Worm (Caenorhabditis elegans) whole organism, L1 larva: ENCODE results near the gene slc-36.5.
A peak's percentile ranks its signal among the peaks of the same experiment; 100 is the strongest.

ENCODE experiments used
- C04F5.9 ChIP-seq: sonication (generic microtip); optimal IDR thresholded peaks from 2 replicates; lab custom pipeline; 2016; ENCODE audit warnings: missing genetic modification characterization, missing compliant biosample characterization
- ama-1 ChIP-seq: fragments of 150-350 bp; optimal IDR thresholded peaks from 2 replicates; lab custom pipeline; 2014
- blmp-1 ChIP-seq: fragments of 150-350 bp; optimal IDR thresholded peaks from 2 replicates; lab custom pipeline; 2014; ENCODE audit warnings: missing biosample characterization, missing genetic modification characterization
- ceh-63 ChIP-seq: fragments of 200-800 bp; sonication (Bioruptor generic); optimal IDR thresholded peaks from 2 replicates; lab custom pipeline; 2018; ENCODE audit warnings: mild to moderate bottlenecking, missing genetic modification characterization, missing compliant biosample characterization
- ceh-8 ChIP-seq: fragments of 200-800 bp; sonication (Bioruptor generic); optimal IDR thresholded peaks from 2 replicates; lab custom pipeline; 2018; ENCODE audit warnings: mild to moderate bottlenecking, missing genetic modification characterization, moderate library complexity, missing compliant biosample characterization
- ceh-82 ChIP-seq, 3 experiments: fragments of 150-350 bp in 1 of 3; sonication (generic microtip) in 2 of 3; optimal IDR thresholded peaks; 2 replicates each; lab custom pipeline; 2014 to 2017; ENCODE audit warnings: missing biosample characterization in 3 of 3, missing genetic modification characterization in 3 of 3
- ceh-88 ChIP-seq: fragments of 200-800 bp; sonication (Bioruptor generic); IDR thresholded peaks from 2 replicates; pipeline ENCODE4 v1.3.6; 2022; ENCODE audit warnings: missing genetic modification characterization, missing compliant biosample characterization
- ces-1 ChIP-seq: fragments of 150-350 bp; optimal IDR thresholded peaks from 2 replicates; lab custom pipeline; 2014; ENCODE audit warnings: missing biosample characterization, missing genetic modification reagents, missing genetic modification characterization
- dpl-1 ChIP-seq, 3 experiments: fragments of 150-350 bp in 2 of 3; sonication (generic microtip) in 1 of 3; optimal IDR thresholded peaks; 2 replicates each; lab custom pipeline; 2014 to 2017; ENCODE audit warnings: missing biosample characterization in 3 of 3, missing genetic modification characterization in 3 of 3, missing genetic modification reagents in 3 of 3
- dsc-1 ChIP-seq: sonication (generic microtip); optimal IDR thresholded peaks from 2 replicates; lab custom pipeline; 2016; ENCODE audit warnings: mild to moderate bottlenecking, missing genetic modification characterization, missing compliant biosample characterization
- efl-1 ChIP-seq, 4 experiments: fragments of 150-350 bp; optimal IDR thresholded peaks in 3 of 4; peaks in 1 of 4; 1 replicate in 1 of 4; 2 replicates in 3 of 4; lab custom pipeline; 2014; ENCODE audit warnings: missing biosample characterization in 2 of 4, missing genetic modification characterization in 2 of 4, missing genetic modification reagents in 2 of 4
- efl-3 ChIP-seq: fragments of 200-800 bp; sonication (Bioruptor generic); optimal IDR thresholded peaks from 2 replicates; lab custom pipeline; 2018; ENCODE audit warnings: mild to moderate bottlenecking, missing genetic modification characterization, missing compliant biosample characterization
- egl-27 ChIP-seq, 2 experiments: fragments of 150-350 bp in 1 of 2; sonication (generic microtip); optimal IDR thresholded peaks; 3 replicates each; lab custom pipeline; 2017 to 2018; ENCODE audit warnings: missing biosample characterization in 2 of 2, missing genetic modification characterization in 2 of 2, missing genetic modification reagents in 2 of 2
- elt-2 ChIP-seq: sonication (generic microtip); optimal IDR thresholded peaks from 2 replicates; lab custom pipeline; 2016; ENCODE audit warnings: missing genetic modification characterization, mild to moderate bottlenecking, inconsistent platforms, missing compliant biosample characterization, missing genetic modification reagents
- elt-3 ChIP-seq, 6 experiments: fragments of 150-350 bp in 1 of 6; sonication (generic microtip); optimal IDR thresholded peaks; 2 replicates each; lab custom pipeline; 2017 to 2018; ENCODE audit warnings: missing biosample characterization in 6 of 6, missing genetic modification characterization in 6 of 6, inconsistent platforms in 1 of 6
- fkh-4 ChIP-seq: sonication (generic microtip); optimal IDR thresholded peaks from 2 replicates; lab custom pipeline; 2016; ENCODE audit warnings: missing compliant biosample characterization, missing genetic modification characterization, borderline replicate concordance
- hlh-17 ChIP-seq: fragments of 200-800 bp; sonication (Bioruptor generic); optimal IDR thresholded peaks from 2 replicates; lab custom pipeline; 2018; ENCODE audit warnings: missing genetic modification characterization, mild to moderate bottlenecking, missing compliant biosample characterization, moderate library complexity, borderline replicate concordance
- irx-1 ChIP-seq: sonication (generic microtip); optimal IDR thresholded peaks from 2 replicates; lab custom pipeline; 2016; ENCODE audit warnings: missing genetic modification characterization, missing compliant biosample characterization
- lin-13 ChIP-seq: fragments of 150-350 bp; optimal IDR thresholded peaks from 2 replicates; lab custom pipeline; 2014; ENCODE audit warnings: missing biosample characterization, missing genetic modification reagents, missing genetic modification characterization
- lin-14 ChIP-seq: fragments of 200-800 bp; sonication (Bioruptor generic); optimal IDR thresholded peaks from 2 replicates; lab custom pipeline; 2018; ENCODE audit warnings: mild to moderate bottlenecking, missing genetic modification characterization, moderate library complexity, missing compliant biosample characterization
- lin-35 ChIP-seq, 2 experiments: fragments of 150-350 bp; optimal IDR thresholded peaks; 2 replicates each; lab custom pipeline; 2014; ENCODE audit warnings: missing biosample characterization in 2 of 2, missing genetic modification characterization in 2 of 2, missing genetic modification reagents in 2 of 2
- lir-3 ChIP-seq: sonication (generic microtip); optimal IDR thresholded peaks from 2 replicates; lab custom pipeline; 2016; ENCODE audit warnings: mild to moderate bottlenecking, missing genetic modification characterization, moderate library complexity, missing compliant biosample characterization; ENCODE audit not compliant: poor library complexity
- lsy-2 ChIP-seq, 2 experiments: fragments of 150-350 bp; optimal IDR thresholded peaks; 2 replicates each; lab custom pipeline; 2014; ENCODE audit warnings: missing biosample characterization in 2 of 2, missing genetic modification characterization in 2 of 2
- mep-1 ChIP-seq: fragments of 150-350 bp; optimal IDR thresholded peaks from 2 replicates; lab custom pipeline; 2014; ENCODE audit warnings: missing biosample characterization, missing genetic modification characterization
- nhr-11 ChIP-seq: fragments of 150-350 bp; optimal IDR thresholded peaks from 2 replicates; lab custom pipeline; 2014; ENCODE audit warnings: missing biosample characterization, missing genetic modification characterization
- nhr-12 ChIP-seq: sonication (generic microtip); optimal IDR thresholded peaks from 2 replicates; lab custom pipeline; 2017; ENCODE audit warnings: missing biosample characterization, missing genetic modification characterization
- nhr-20 ChIP-seq: sonication (generic microtip); optimal IDR thresholded peaks from 2 replicates; lab custom pipeline; 2016; ENCODE audit warnings: mild to moderate bottlenecking, missing genetic modification characterization, missing compliant biosample characterization
- nhr-47 ChIP-seq: sonication (generic microtip); optimal IDR thresholded peaks from 2 replicates; lab custom pipeline; 2016; ENCODE audit warnings: mild to moderate bottlenecking, missing genetic modification characterization, moderate library complexity, missing compliant biosample characterization
- nhr-71 ChIP-seq: sonication (generic microtip); optimal IDR thresholded peaks from 2 replicates; lab custom pipeline; 2016; ENCODE audit warnings: mild to moderate bottlenecking, missing genetic modification characterization, moderate library complexity, missing compliant biosample characterization
- nhr-76 ChIP-seq: sonication (generic microtip); optimal IDR thresholded peaks from 2 replicates; lab custom pipeline; 2017; ENCODE audit warnings: missing biosample characterization, missing genetic modification characterization
- nhr-77 ChIP-seq: fragments of 150-350 bp; optimal IDR thresholded peaks from 2 replicates; lab custom pipeline; 2014; ENCODE audit warnings: missing biosample characterization, missing genetic modification characterization
- nhr-85 ChIP-seq: sonication (generic microtip); peaks from one replicate; lab custom pipeline; 2016; ENCODE audit warnings: missing genetic modification characterization, inconsistent platforms, missing compliant biosample characterization
- rnt-1 ChIP-seq: sonication (generic microtip); optimal IDR thresholded peaks from 2 replicates; lab custom pipeline; 2016; ENCODE audit warnings: mild to moderate bottlenecking, missing genetic modification characterization, moderate library complexity, missing compliant biosample characterization
- skn-1 ChIP-seq: fragments of 150-350 bp; optimal IDR thresholded peaks from 2 replicates; lab custom pipeline; 2014; ENCODE audit warnings: missing biosample characterization, missing genetic modification characterization
- snpc-4 ChIP-seq: fragments of 150-350 bp; optimal IDR thresholded peaks from 2 replicates; lab custom pipeline; 2014; ENCODE audit warnings: missing biosample characterization, missing genetic modification characterization
- snu-23 ChIP-seq: sonication (generic microtip); optimal IDR thresholded peaks from 2 replicates; lab custom pipeline; 2016; ENCODE audit warnings: missing genetic modification characterization, missing compliant biosample characterization
- sox-4 ChIP-seq: sonication (generic microtip); optimal IDR thresholded peaks from 2 replicates; lab custom pipeline; 2016; ENCODE audit warnings: missing genetic modification characterization, missing compliant biosample characterization
- sptf-1 ChIP-seq: fragments of 150-350 bp; optimal IDR thresholded peaks from 2 replicates; lab custom pipeline; 2014; ENCODE audit warnings: missing biosample characterization, missing genetic modification characterization
- unc-30 ChIP-seq: sonication (generic microtip); optimal IDR thresholded peaks from 2 replicates; lab custom pipeline; 2017; ENCODE audit warnings: missing biosample characterization, missing genetic modification characterization
- unc-86 ChIP-seq: sonication (generic microtip); optimal IDR thresholded peaks from 2 replicates; lab custom pipeline; 2016; ENCODE audit warnings: missing genetic modification characterization, missing compliant biosample characterization
- unc-98 ChIP-seq: fragments of 200-800 bp; sonication (Bioruptor generic); IDR thresholded peaks from 2 replicates; pipeline ENCODE4 v1.3.6; 2022; ENCODE audit warnings: missing genetic modification characterization, missing compliant biosample characterization
- zip-4 ChIP-seq: fragments of 200-800 bp; sonication (Bioruptor generic); optimal IDR thresholded peaks from 2 replicates; lab custom pipeline; 2018; ENCODE audit warnings: mild to moderate bottlenecking, missing genetic modification characterization, moderate library complexity, missing compliant biosample characterization
- ztf-4 ChIP-seq: fragments of 150-350 bp; optimal IDR thresholded peaks from 2 replicates; lab custom pipeline; 2014; ENCODE audit warnings: missing biosample characterization, missing genetic modification characterization

slc-36.5 gene

DNA sequence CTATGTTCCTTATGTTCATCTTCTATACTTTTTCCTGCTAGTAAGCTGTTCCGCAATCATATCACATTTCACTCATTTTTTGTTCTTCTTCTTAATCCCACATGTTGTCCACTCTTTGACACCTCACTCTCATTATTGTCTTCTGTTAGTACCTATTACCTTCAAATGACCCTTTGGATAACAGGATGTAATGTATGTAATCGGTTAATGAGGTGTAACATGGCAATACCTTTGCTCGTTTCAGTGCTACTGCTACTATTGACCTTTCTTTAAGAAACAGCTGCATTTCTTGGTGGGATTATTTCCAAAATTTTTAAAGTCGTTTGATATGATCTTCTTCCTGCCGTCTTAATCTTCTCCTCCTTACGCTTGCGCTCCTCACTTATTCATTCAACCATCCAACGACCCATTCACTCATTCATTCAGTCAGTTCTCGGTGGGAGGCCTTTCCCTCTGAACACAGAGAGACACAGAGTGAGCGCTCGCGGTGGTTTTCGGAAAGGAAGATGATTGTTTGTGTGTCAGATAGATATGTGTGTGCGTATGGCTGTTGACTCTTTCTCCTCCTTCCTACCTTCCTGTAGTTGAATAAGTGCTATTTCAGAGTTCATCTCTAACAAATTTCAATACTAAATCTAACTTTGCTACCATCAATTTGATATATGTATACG, 45.2 kb downstream of the slc-36.5 start (continued):
- TF ChIP-seq rnt-1 (peak; percentile 6), irx-1 (no peak), sox-4 (tag; lab: Kevin White, UChicago) (no peak), lsy-2 (tag; optimal IDR thresholded peaks at IDR 0.05; lab: Kevin White, UChicago) (no peak), unc-30 (no peak), nhr-12 (tag; lab: Kevin White, UChicago) (no peak), unc-98 (no peak), dsc-1 (tag; lab: Kevin White, UChicago) (peak; percentile 21), skn-1 (tag; lab: Kevin White, UChicago) (no peak), dpl-1 (GFP tag; optimal IDR thresholded peaks at IDR 0.05; lab: Kevin White, UChicago) (no peak), ztf-4 (tag; lab: Kevin White, UChicago) (no peak), nhr-85 (no peak), C04F5.9 (tag; lab: Kevin White, UChicago) (no peak), zip-4 (GFP tag; lab: Kevin White, UChicago) (no peak), elt-3 (tag; optimal IDR thresholded peaks at IDR 0.05; lab: Kevin White, UChicago) (no peak), ceh-82 (tag; optimal IDR thresholded peaks at IDR 0.05; lab: Kevin White, UChicago) (peak in 1 of 3 experiments; percentile 6), ceh-63 (GFP tag; lab: Kevin White, UChicago) (no peak), unc-86 (no peak), snpc-4 (tag; lab: Kevin White, UChicago) (no peak), nhr-47 (no peak), nhr-11 (tag; lab: Kevin White, UChicago) (no peak)

DNA sequence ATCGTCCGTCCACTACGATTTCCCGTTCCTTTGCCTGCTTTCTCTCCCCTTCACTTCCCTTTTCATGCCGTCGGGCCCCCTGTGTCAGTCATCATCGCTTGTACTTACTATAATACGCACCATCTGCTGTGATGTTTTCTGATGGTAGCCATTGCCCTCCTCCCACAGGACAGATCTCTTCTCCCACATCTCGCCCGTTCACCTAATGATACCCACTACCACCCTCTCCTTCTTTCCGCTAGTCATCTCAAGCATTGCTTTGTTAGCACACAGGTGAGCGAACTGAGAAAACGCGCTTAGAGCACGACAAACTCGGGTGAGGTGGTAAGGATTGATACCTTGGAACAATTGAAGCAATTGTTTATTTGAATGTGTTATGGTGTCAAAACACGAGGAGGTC, 45.9 kb downstream of the slc-36.5 start:
- TF ChIP-seq zip-4 (GFP tag; lab: Kevin White, UChicago) (no peak), unc-86 (no peak), dsc-1 (tag; lab: Kevin White, UChicago) (no peak), blmp-1 (tag; lab: Kevin White, UChicago) (peak; percentile 72), nhr-85 (peak; percentile 74), efl-1 (optimal IDR thresholded peaks at IDR 0.05; lab: Kevin White, UChicago) (no peak), efl-1 (GFP tag; optimal IDR thresholded peaks at IDR 0.05 in 1 of 2; lab: Kevin White, UChicago) (peak in 1 of 2 experiments; percentile 16), ceh-8 (GFP tag; lab: Kevin White, UChicago) (no peak)

DNA sequence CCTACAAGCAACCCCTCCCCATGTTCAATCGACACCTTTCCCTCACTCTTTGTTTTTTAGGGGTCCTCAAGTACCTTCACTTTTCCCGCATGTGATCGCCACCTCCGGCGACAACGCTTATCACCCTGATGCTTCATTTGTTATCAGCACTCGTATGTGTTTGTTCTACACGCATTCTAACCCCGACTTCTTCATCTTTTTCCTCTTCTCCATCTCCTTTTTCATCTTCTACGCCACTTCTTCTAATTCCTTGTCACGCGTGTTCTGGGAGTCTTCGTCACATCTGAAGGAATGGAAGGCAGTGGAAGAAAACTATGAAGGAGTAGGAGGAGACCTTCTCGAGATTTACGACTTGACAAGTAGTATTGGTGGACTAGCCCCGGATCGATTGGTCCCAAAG, 46.8 kb downstream of the slc-36.5 start:
- TF ChIP-seq efl-3 (GFP tag; lab: Kevin White, UChicago) (no peak), blmp-1 (tag; lab: Kevin White, UChicago) (peak; percentile 82), lin-14 (GFP tag; lab: Kevin White, UChicago) (peak; percentile 43), elt-3 (tag; optimal IDR thresholded peaks at IDR 0.05; lab: Kevin White, UChicago) (peak in 3 of 6 experiments; percentile 4 to 62 (median 26)), efl-1 (optimal IDR thresholded peaks at IDR 0.05; lab: Kevin White, UChicago) (no peak), efl-1 (GFP tag; optimal IDR thresholded peaks at IDR 0.05 in 1 of 2; lab: Kevin White, UChicago) (peak in 1 of 2 experiments; percentile 90), nhr-20 (peak; percentile 38), elt-2 (peak; percentile 23), ztf-4 (tag; lab: Kevin White, UChicago) (no peak), nhr-71 (tag; lab: Kevin White, UChicago) (peak; percentile 32), nhr-85 (peak; percentile 62), snu-23 (GFP tag; lab: Kevin White, UChicago) (peak; percentile 2), nhr-76 (tag; lab: Kevin White, UChicago) (no peak), lin-35 (GFP tag; optimal IDR thresholded peaks at IDR 0.05; lab: Kevin White, UChicago) (peak in 1 of 2 experiments; percentile 50), lsy-2 (tag; optimal IDR thresholded peaks at IDR 0.05; lab: Kevin White, UChicago) (no peak), mep-1 (tag; lab: Kevin White, UChicago) (peak; percentile 11), irx-1 (no peak), ceh-63 (GFP tag; lab: Kevin White, UChicago) (no peak)
- TF ChIP-seq, all 84 proteins: peak for 11

DNA sequence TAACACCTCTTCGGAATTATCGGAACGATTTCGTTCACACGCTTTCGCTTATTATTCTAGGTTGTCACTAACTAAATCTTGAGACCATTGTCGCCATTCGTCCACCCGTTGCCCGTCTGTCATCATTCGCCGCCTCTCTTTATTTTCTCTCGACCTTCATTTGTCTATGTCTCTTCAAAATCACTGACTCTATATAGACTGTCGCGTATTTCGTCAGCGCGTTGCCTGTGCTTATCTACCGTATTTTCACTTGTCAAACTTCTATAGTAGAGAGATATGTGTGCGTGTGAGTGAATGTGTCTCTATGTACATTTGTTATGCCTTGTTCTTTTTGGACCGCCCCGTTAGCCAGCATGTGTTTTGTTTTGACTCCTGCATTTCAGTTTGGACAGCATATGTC, 47.7 kb downstream of the slc-36.5 start:
- peak; percentile 67 for TF ChIP-seq nhr-20
- TF ChIP-seq ceh-8 (GFP tag; lab: Kevin White, UChicago) = no peak
- TF ChIP-seq C04F5.9 (tag; lab: Kevin White, UChicago) = no peak
- TF ChIP-seq hlh-17 = no peak
- no peak for TF ChIP-seq sptf-1 (tag; lab: Kevin White, UChicago)
- TF ChIP-seq efl-1 (optimal IDR thresholded peaks at IDR 0.05; lab: Kevin White, UChicago) = no peak
- TF ChIP-seq efl-1 (GFP tag; optimal IDR thresholded peaks at IDR 0.05 in 1 of 2; lab: Kevin White, UChicago) = no peak
- no peak for TF ChIP-seq nhr-11 (tag; lab: Kevin White, UChicago)
- peak in 1 of 2 experiments; percentile 7 for TF ChIP-seq egl-27 (tag; optimal IDR thresholded peaks at IDR 0.05; lab: Kevin White, UChicago)
- no peak for TF ChIP-seq unc-86
- TF ChIP-seq ces-1 (GFP tag; lab: Kevin White, UChicago) = no peak
- no peak for TF ChIP-seq ama-1 (lab: Kevin White, UChicago)
- TF ChIP-seq nhr-77 (tag; lab: Kevin White, UChicago) = peak; percentile 46
- no peak for TF ChIP-seq ceh-88
- no peak for TF ChIP-seq lin-13 (GFP tag; lab: Kevin White, UChicago)
- no peak for TF ChIP-seq fkh-4
- peak; percentile 98 for TF ChIP-seq blmp-1 (tag; lab: Kevin White, UChicago)
- TF ChIP-seq dpl-1 (GFP tag; optimal IDR thresholded peaks at IDR 0.05; lab: Kevin White, UChicago) = peak in 1 of 3 experiments; percentile 7
- TF ChIP-seq lir-3 (tag; lab: Kevin White, UChicago) = no peak
